Fruit fly (Drosophila melanogaster): ENCODE results near the gene CG34277.

CG34277 gene

DNA sequence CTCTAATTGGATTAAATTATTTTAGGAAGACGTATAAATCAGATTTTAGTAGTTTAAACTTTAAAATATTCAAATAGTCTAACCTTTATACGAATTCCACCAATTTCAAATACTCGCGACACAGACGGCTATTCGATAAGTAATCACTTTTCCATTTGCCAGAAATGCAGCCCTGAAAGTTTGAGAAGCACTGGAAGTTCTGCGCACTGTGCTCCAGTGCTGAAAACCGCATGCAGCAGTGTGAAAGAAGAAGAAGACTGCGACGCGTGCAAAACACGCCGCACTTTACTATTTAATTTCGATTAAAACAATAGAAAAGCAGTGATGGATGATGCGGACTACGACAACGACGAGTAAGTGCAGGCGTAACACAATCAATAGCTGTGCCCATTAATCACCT lies 2.2 kb downstream of the CG34277 start, which contains the start of gene Polr2F (continued):
- TF ChIP-seq lab (GFP tag; optimal IDR thresholded peaks at IDR 0.05) (peak; percentile 87), CG42726 (GFP tag; IDR thresholded peaks at IDR 0.05; ENCODE audit: partially characterized antibody) (peak; percentile 55; the same call in 1 of the 2 replicates), CG12219 (GFP tag; optimal IDR thresholded peaks at IDR 0.05) (no peak), CG2678 (tag; optimal IDR thresholded peaks at IDR 0.05) (peak; percentile 63), trh (GFP tag; optimal IDR thresholded peaks at IDR 0.05) (peak; percentile 56), caup (GFP tag; optimal IDR thresholded peaks at IDR 0.05; ENCODE audit: severe bottlenecking) (peak; percentile 92), Neu2 (GFP tag; optimal IDR thresholded peaks at IDR 0.05; ENCODE audit: borderline replicate concordance) (peak; percentile 20), cwo (GFP tag; optimal IDR thresholded peaks at IDR 0.05) (peak; percentile 62), NC2α (GFP tag; optimal IDR thresholded peaks at IDR 0.05) (peak; percentile 64), dysf (GFP tag; IDR thresholded peaks at IDR 0.05) (peak; percentile 73), Hey (tag; optimal IDR thresholded peaks at IDR 0.05) (peak; percentile 61), CG11695 (GFP tag; IDR thresholded peaks at IDR 0.05) (peak; percentile 19; the same call in 1 of the 3 replicates), unpg (GFP tag; optimal IDR thresholded peaks at IDR 0.05) (peak; percentile 54), Six4 (GFP tag; optimal IDR thresholded peaks at IDR 0.05) (peak; percentile 77), ham (GFP tag; IDR thresholded peaks at IDR 0.05) (peak; percentile 43; the same call in 1 of the 2 replicates), Oaz (GFP tag; IDR thresholded peaks at IDR 0.05) (peak; percentile 45; the same call in 1 of the 2 replicates), B-H1 (GFP tag; IDR thresholded peaks at IDR 0.05) (0 out of 3 replicates have a peak, but pooled peaks have one; percentile 16), pan (optimal IDR thresholded peaks at IDR 0.05) (no peak), pan (GFP tag; optimal IDR thresholded peaks at IDR 0.05 in 1 of 2, IDR thresholded peaks at IDR 0.05 in 1 of 2) (peak in 1 of 2 experiments; percentile 75), cad (GFP tag; optimal IDR thresholded peaks at IDR 0.05) (peak; percentile 81), bsh (GFP tag; optimal IDR thresholded peaks at IDR 0.05) (peak in 1 of 2 experiments; percentile 58), prd (optimal IDR thresholded peaks at IDR 0.05) (no peak), prd (GFP tag; IDR thresholded peaks at IDR 0.05) (peak; percentile 78), Ptx1 (GFP tag; IDR thresholded peaks at IDR 0.05) (peak; percentile 73), Dp (GFP tag; optimal IDR thresholded peaks at IDR 0.05) (peak; percentile 95), CG2199 (GFP tag; IDR thresholded peaks at IDR 0.05) (0 out of 3 replicates have a peak, but pooled peaks have one; percentile 42), CG10321 (GFP tag; IDR thresholded peaks at IDR 0.05) (peak; percentile 43; the same call in 1 of the 2 replicates), CG13894 (tag; optimal IDR thresholded peaks at IDR 0.05) (peak; percentile 89), Scr (GFP tag; IDR thresholded peaks at IDR 0.05; ENCODE audit: partially characterized antibody) (peak; percentile 50; the same call in 1 of the 2 replicates), CG8924 (tag; optimal IDR thresholded peaks at IDR 0.05) (peak; percentile 66), HLH4C (GFP tag; IDR thresholded peaks at IDR 0.05; ENCODE audit: partially characterized antibody) (no peak), Deaf1 (tag; optimal IDR thresholded peaks at IDR 0.05) (peak; percentile 15), cas (GFP tag; IDR thresholded peaks at IDR 0.05) (peak; percentile 78), CG11398 (GFP tag; optimal IDR thresholded peaks at IDR 0.05) (peak; percentile 79), Hmr (GFP tag; optimal IDR thresholded peaks at IDR 0.05) (peak; percentile 86), Bteb2 (GFP tag; optimal IDR thresholded peaks at IDR 0.05) (peak; percentile 82), CG18476 (GFP tag; optimal IDR thresholded peaks at IDR 0.05) (peak; percentile 49), ERR (GFP tag; optimal IDR thresholded peaks at IDR 0.05) (peak; percentile 85), dpn (GFP tag; optimal IDR thresholded peaks at IDR 0.05) (peak; percentile 93 to 95), disco-r (GFP tag; optimal IDR thresholded peaks at IDR 0.05) (peak; percentile 72), Xbp1 (GFP tag; optimal IDR thresholded peaks at IDR 0.05) (peak; percentile 93), CG11247 (GFP tag; IDR thresholded peaks at IDR 0.05) (peak; percentile 86), CG10274 (GFP tag; optimal IDR thresholded peaks at IDR 0.05) (no peak), Rfx (GFP tag; IDR thresholded peaks at IDR 0.05) (peak; percentile 94), jing (GFP tag; optimal IDR thresholded peaks at IDR 0.05) (no peak), pros (GFP tag; optimal IDR thresholded peaks at IDR 0.05) (no peak), ftz-f1 (GFP tag; optimal IDR thresholded peaks at IDR 0.05) (peak; percentile 86), CG15269 (tag; optimal IDR thresholded peaks at IDR 0.05) (no peak), D (optimal IDR thresholded peaks at IDR 0.05) (no peak), D (GFP tag; optimal IDR thresholded peaks at IDR 0.05) (peak; percentile 44)
